Fruit fly (Drosophila melanogaster): ENCODE results near the gene CG15531.

CG15531 gene

dm6 chr3R:30189836-30190235, 6.2 kb downstream of the CG15531 start (continued):
- TF ChIP-seq CG15269 (tag; optimal IDR thresholded peaks at IDR 0.05) = peak; percentile 79
- peak; percentile 10 for TF ChIP-seq gcm2 (GFP tag; optimal IDR thresholded peaks at IDR 0.05)
- TF ChIP-seq CG6791 (GFP tag; IDR thresholded peaks at IDR 0.05; ENCODE audit: partially characterized antibody) = no peak
- peak; percentile 18 for TF ChIP-seq CG15011 (GFP tag; optimal IDR thresholded peaks at IDR 0.05)
- TF ChIP-seq Optix (GFP tag; IDR thresholded peaks at IDR 0.05) = peak; percentile 66
- TF ChIP-seq CG3163 (GFP tag; optimal IDR thresholded peaks at IDR 0.05) = no peak
- TF ChIP-seq ken (GFP tag; IDR thresholded peaks at IDR 0.05) = peak; percentile 41; the same call in 1 of the 3 replicates
- TF ChIP-seq chm (GFP tag; IDR thresholded peaks at IDR 0.05) = peak; percentile 76
- TF ChIP-seq CG4404 (GFP tag; IDR thresholded peaks at IDR 0.05) = peak; percentile 28; the same call in 1 of the 2 replicates
- no peak for TF ChIP-seq Sry-δ (GFP tag; optimal IDR thresholded peaks at IDR 0.05)
- TF ChIP-seq Hmr (GFP tag; optimal IDR thresholded peaks at IDR 0.05) = peak; percentile 52
- TF ChIP-seq Aef1 (GFP tag; IDR thresholded peaks at IDR 0.05) = peak; percentile 79
- TF ChIP-seq pb (GFP tag; optimal IDR thresholded peaks at IDR 0.05) = no peak
- peak; percentile 80 for TF ChIP-seq ttk (GFP tag; IDR thresholded peaks at IDR 0.05)
- TF ChIP-seq Ravus (GFP tag; IDR thresholded peaks at IDR 0.05) = peak; percentile 51
- TF ChIP-seq CG3995 (GFP tag; optimal IDR thresholded peaks at IDR 0.05) = no peak
- peak; percentile 36 for TF ChIP-seq CG18476 (GFP tag; optimal IDR thresholded peaks at IDR 0.05)
- TF ChIP-seq scrt (GFP tag; optimal IDR thresholded peaks at IDR 0.05) = peak; percentile 47
- TF ChIP-seq Pdp1 (GFP tag; optimal IDR thresholded peaks at IDR 0.05) = peak; percentile 67 to 68
- TF ChIP-seq PHDP (tag; optimal IDR thresholded peaks at IDR 0.05) = peak; percentile 68
- no peak for TF ChIP-seq Dp (GFP tag; optimal IDR thresholded peaks at IDR 0.05)
- TF ChIP-seq en (GFP tag; optimal IDR thresholded peaks at IDR 0.05) = peak; percentile 22
- no peak for TF ChIP-seq Dll (GFP tag; IDR thresholded peaks at IDR 0.05; ENCODE audit: partially characterized antibody)
- peak; percentile 52 for TF ChIP-seq Nf-YC (tag; optimal IDR thresholded peaks at IDR 0.05)
- no peak for TF ChIP-seq sima (GFP tag; optimal IDR thresholded peaks at IDR 0.05)
- TF ChIP-seq chn (GFP tag; optimal IDR thresholded peaks at IDR 0.05) = peak; percentile 47
- TF ChIP-seq wdn (GFP tag; IDR thresholded peaks at IDR 0.05) = peak; percentile 41; the same call in 1 of the 2 replicates
- peak; percentile 81 for TF ChIP-seq Oli (tag; optimal IDR thresholded peaks at IDR 0.05)
- peak in 1 of 3 experiments; percentile 43 for TF ChIP-seq lola (GFP tag; optimal IDR thresholded peaks at IDR 0.05)
- TF ChIP-seq dpn (GFP tag; optimal IDR thresholded peaks at IDR 0.05) = peak; percentile 60 to 71
- no peak for TF ChIP-seq abd-A (tag; optimal IDR thresholded peaks at IDR 0.05)
- peak; percentile 77 for TF ChIP-seq CG32532 (GFP tag; IDR thresholded peaks at IDR 0.05)
- peak; percentile 89 for TF ChIP-seq sens (GFP tag)
- TF ChIP-seq HLH3B (GFP tag; IDR thresholded peaks at IDR 0.05) = peak; percentile 83
- TF ChIP-seq Fer2 (tag; optimal IDR thresholded peaks at IDR 0.05) = peak; percentile 46
- TF ChIP-seq CG34422 (GFP tag; IDR thresholded peaks at IDR 0.05) = peak; percentile 82
- TF ChIP-seq cwo (GFP tag; optimal IDR thresholded peaks at IDR 0.05) = peak; percentile 52
- TF ChIP-seq CG31441 (GFP tag; IDR thresholded peaks at IDR 0.05) = peak; percentile 87
- peak; percentile 70 for TF ChIP-seq Nf-YA (GFP tag; IDR thresholded peaks at IDR 0.05)
- TF ChIP-seq CG3726 (GFP tag; IDR thresholded peaks at IDR 0.05) = peak; percentile 81
- peak; percentile 48 for TF ChIP-seq salm (tag; optimal IDR thresholded peaks at IDR 0.05)
- TF ChIP-seq fd102C (GFP tag; optimal IDR thresholded peaks at IDR 0.05) = no peak
- peak; percentile 59; the same call in 1 of the 2 replicates for TF ChIP-seq peb (GFP tag; IDR thresholded peaks at IDR 0.05)
- TF ChIP-seq dmrt99B (tag; optimal IDR thresholded peaks at IDR 0.05) = peak; percentile 84
- TF ChIP-seq CG4360 (GFP tag; IDR thresholded peaks at IDR 0.05) = peak; percentile 64
- peak; percentile 64; the same call in 2 of the 3 replicates for TF ChIP-seq CG7357 (GFP tag; IDR thresholded peaks at IDR 0.05)
- TF ChIP-seq toy (GFP tag; IDR thresholded peaks at IDR 0.05) = no peak
- TF ChIP-seq nerfin-1 (tag; optimal IDR thresholded peaks at IDR 0.05) = peak; percentile 58
- TF ChIP-seq slbo (GFP tag; IDR thresholded peaks at IDR 0.05) = peak; percentile 83
- TF ChIP-seq CG17912 (GFP tag; optimal IDR thresholded peaks at IDR 0.05) = no peak
- TF ChIP-seq CG9797 (GFP tag; optimal IDR thresholded peaks at IDR 0.05) = no peak

All from whole organism, embryonic.